Worm (Caenorhabditis elegans) whole organism, midembryonic: ENCODE results near the gene col-42.

Experiments used
- T22C8.4 ChIP-seq: fragments of 200-800 bp; sonication (Bioruptor generic); IDR thresholded peaks from 2 replicates; pipeline ENCODE4 v1.3.6; 2022; ENCODE audit warnings: missing genetic modification characterization, missing compliant biosample characterization
- cog-1 ChIP-seq: sonication (generic microtip); optimal IDR thresholded peaks from 2 replicates; lab custom pipeline; 2016; ENCODE audit warnings: missing genetic modification characterization, missing compliant biosample characterization
- flt-1 ChIP-seq: fragments of 200-800 bp; sonication (Bioruptor generic); IDR thresholded peaks from 2 replicates; pipeline ENCODE4 v1.3.6; 2022; ENCODE audit warnings: missing genetic modification characterization, missing compliant biosample characterization
- tab-1 ChIP-seq: fragments of 200-800 bp; sonication (Bioruptor generic); IDR thresholded peaks from 2 replicates; pipeline ENCODE4 v1.3.6; 2022; ENCODE audit warnings: missing genetic modification characterization, missing compliant biosample characterization
- ztf-29 ChIP-seq: fragments of 200-800 bp; sonication (Bioruptor generic); IDR thresholded peaks from 2 replicates; pipeline ENCODE4 v1.3.6; 2022; ENCODE audit warnings: missing genetic modification reagents, missing genetic modification characterization, missing compliant biosample characterization

ce11 chrV:18614498-18614897 lies 23.8 kb upstream of the col-42 start:
- TF ChIP-seq cog-1 (tag; lab: Kevin White, UChicago) (peak; percentile 14), T22C8.4 (GFP tag; lab: Robert Waterston, UW) (peak; percentile 60), ztf-29 (no peak), flt-1 (GFP tag; lab: Robert Waterston, UW) (no peak), tab-1 (no peak)
